Fruit fly (Drosophila melanogaster) whole organism, embryonic: ENCODE measurements around the gene CG42581.
A peak's percentile ranks its signal among the peaks of the same experiment; 100 is the strongest.

Experiments used
- Antp ChIP-seq: fragments of 200-800 bp; sonication (Bioruptor generic); optimal IDR thresholded peaks from 3 replicates; lab custom pipeline; 2016; ENCODE audit warnings: missing biosample characterization, missing genetic modification characterization
- Atf-2 ChIP-seq: fragments of 200-800 bp; sonication (Bioruptor generic); optimal IDR thresholded peaks from 2 replicates; lab custom pipeline; 2016; ENCODE audit warnings: missing biosample characterization, missing genetic modification characterization
- CG10959 ChIP-seq: fragments of 200-800 bp; sonication (Bioruptor generic); IDR thresholded peaks from 2 replicates; pipeline ENCODE4 v1.3.6; 2022; ENCODE audit warnings: missing biosample characterization, missing genetic modification characterization
- CG11085 ChIP-seq: fragments of 200-800 bp; sonication (Bioruptor generic); IDR thresholded peaks from 2 replicates; pipeline ENCODE4 v1.3.6; 2022; ENCODE audit warnings: missing biosample characterization, missing genetic modification characterization
- CG11456 ChIP-seq: fragments of 200-800 bp; sonication (Bioruptor generic); IDR thresholded peaks from 3 replicates; pipeline ENCODE4 v1.3.6; 2022; ENCODE audit warnings: missing biosample characterization, missing genetic modification characterization
- CG14014 ChIP-seq: fragments of 200-800 bp; sonication (Bioruptor generic); IDR thresholded peaks from 2 replicates; pipeline ENCODE4 v1.3.6; 2022; ENCODE audit warnings: missing biosample characterization, missing genetic modification characterization
- CG1529 ChIP-seq: fragments of 200-800 bp; sonication (Bioruptor generic); optimal IDR thresholded peaks from 3 replicates; lab custom pipeline; 2018; ENCODE audit warnings: missing biosample characterization, missing genetic modification characterization
- CG1647 ChIP-seq: fragments of 200-800 bp; sonication (Bioruptor generic); optimal IDR thresholded peaks from 3 replicates; lab custom pipeline; 2016; ENCODE audit warnings: missing biosample characterization, missing genetic modification characterization
- CG18619 ChIP-seq: fragments of 200-800 bp; sonication (Bioruptor generic); optimal IDR thresholded peaks from 3 replicates; lab custom pipeline; 2017; ENCODE audit warnings: missing biosample characterization, mild to moderate bottlenecking, missing genetic modification characterization
- CG2116 ChIP-seq: fragments of 200-800 bp; sonication (Bioruptor generic); optimal IDR thresholded peaks from 3 replicates; lab custom pipeline; 2018; ENCODE audit warnings: missing biosample characterization, mild to moderate bottlenecking, missing genetic modification characterization
- CG2875 ChIP-seq: fragments of 200-800 bp; sonication (Bioruptor generic); optimal IDR thresholded peaks from 2 replicates; lab custom pipeline; 2017; ENCODE audit warnings: missing biosample characterization, mild to moderate bottlenecking, missing genetic modification characterization, missing genetic modification reagents
- CG3163 ChIP-seq: fragments of 200-800 bp; sonication (Bioruptor generic); optimal IDR thresholded peaks from 3 replicates; lab custom pipeline; 2016; ENCODE audit warnings: missing biosample characterization, missing genetic modification characterization
- CG3407 ChIP-seq: fragments of 200-800 bp; sonication (Bioruptor generic); optimal IDR thresholded peaks from 2 replicates; lab custom pipeline; 2018; ENCODE audit warnings: missing biosample characterization, mild to moderate bottlenecking, missing genetic modification characterization
- CG6654 ChIP-seq: fragments of 200-800 bp; sonication (Bioruptor generic); optimal IDR thresholded peaks from 2 replicates; lab custom pipeline; 2017; ENCODE audit warnings: missing biosample characterization, mild to moderate bottlenecking, missing genetic modification characterization
- CG7556 ChIP-seq: fragments of 200-800 bp; sonication (Bioruptor generic); optimal IDR thresholded peaks from 2 replicates; lab custom pipeline; 2017; ENCODE audit warnings: missing biosample characterization, mild to moderate bottlenecking, missing genetic modification characterization
- CG9727 ChIP-seq: fragments of 200-800 bp; sonication (Bioruptor generic); optimal IDR thresholded peaks from 3 replicates; lab custom pipeline; 2017; ENCODE audit warnings: missing biosample characterization, mild to moderate bottlenecking, missing genetic modification characterization
- Camta ChIP-seq: fragments of 200-800 bp; sonication (Bioruptor generic); optimal IDR thresholded peaks from 2 replicates; lab custom pipeline; 2016; ENCODE audit warnings: missing biosample characterization, missing genetic modification characterization
- Deaf1 ChIP-seq: fragments of 200-800 bp; optimal IDR thresholded peaks from 3 replicates; lab custom pipeline; 2019; ENCODE audit warnings: missing biosample characterization, mild to moderate bottlenecking, missing genetic modification characterization, moderate library complexity
- E2f1 ChIP-seq: fragments of 200-800 bp; sonication (Bioruptor generic); IDR thresholded peaks from 2 replicates; pipeline ENCODE4 v1.3.6; 2022; ENCODE audit warnings: missing biosample characterization, missing genetic modification characterization
- Gug ChIP-seq: fragments of 200-800 bp; sonication (Bioruptor generic); IDR thresholded peaks from 4 replicates; pipeline ENCODE4 v1.3.6; 2022; ENCODE audit warnings: missing biosample characterization, missing genetic modification characterization
- Hr78 ChIP-seq, 2 experiments: fragments of 200-800 bp in 1 of 2; fragments of >200 bp in 1 of 2; sonication (Bioruptor generic) in 1 of 2; optimal IDR thresholded peaks; 2 replicates each; lab custom pipeline; 2017 to 2019; ENCODE audit warnings: missing biosample characterization in 2 of 2, missing genetic modification characterization in 2 of 2, mild to moderate bottlenecking in 1 of 2, moderate library complexity in 1 of 2
- PHDP ChIP-seq: fragments of 200-800 bp; sonication (Bioruptor generic); optimal IDR thresholded peaks from 3 replicates; lab custom pipeline; 2018; ENCODE audit warnings: missing biosample characterization, mild to moderate bottlenecking, missing genetic modification characterization, moderate library complexity
- Trl ChIP-seq, 3 experiments: fragments of >200 bp in 2 of 3; fragments of 200-800 bp in 1 of 3; sonication (Bioruptor generic) in 1 of 3; optimal IDR thresholded peaks; 2 replicates in 1 of 3; 3 replicates in 2 of 3; lab custom pipeline; 2016 to 2017; ENCODE audit warnings: missing biosample characterization in 1 of 3, missing genetic modification characterization in 1 of 3
- abd-A ChIP-seq: fragments of 200-800 bp; sonication (Bioruptor generic); optimal IDR thresholded peaks from 3 replicates; lab custom pipeline; 2019; ENCODE audit warnings: missing biosample characterization, mild to moderate bottlenecking, missing genetic modification characterization, moderate library complexity
- amos ChIP-seq: fragments of 200-800 bp; sonication (Bioruptor generic); IDR thresholded peaks from 2 replicates; pipeline ENCODE4 v1.3.6; 2022; ENCODE audit warnings: missing biosample characterization, missing genetic modification characterization; ENCODE audit not compliant: partially characterized antibody
- ara ChIP-seq: fragments of 200-800 bp; sonication (Bioruptor generic); IDR thresholded peaks from 2 replicates; pipeline ENCODE4 v1.3.6; 2022; ENCODE audit warnings: missing biosample characterization, missing genetic modification characterization
- az2 ChIP-seq: fragments of 200-800 bp; sonication (Bioruptor generic); optimal IDR thresholded peaks from 3 replicates; lab custom pipeline; 2016; ENCODE audit warnings: missing biosample characterization, missing genetic modification characterization
- bcd ChIP-seq: fragments of 200-800 bp; sonication (Bioruptor generic); optimal IDR thresholded peaks from 2 replicates; lab custom pipeline; 2017; ENCODE audit warnings: missing biosample characterization, mild to moderate bottlenecking, missing genetic modification characterization
- bsh ChIP-seq, 2 experiments: fragments of 200-800 bp; sonication (Bioruptor generic); optimal IDR thresholded peaks; 2 replicates each; lab custom pipeline; 2017 to 2018; ENCODE audit warnings: mild to moderate bottlenecking in 2 of 2, missing biosample characterization in 2 of 2, missing genetic modification characterization in 2 of 2, moderate library complexity in 1 of 2
- caup ChIP-seq: fragments of 200-800 bp; sonication (Bioruptor generic); optimal IDR thresholded peaks from 3 replicates; lab custom pipeline; 2017; ENCODE audit warnings: missing biosample characterization, mild to moderate bottlenecking, missing genetic modification characterization, moderate library complexity; ENCODE audit not compliant: severe bottlenecking
- dysf ChIP-seq: fragments of 200-800 bp; sonication (Bioruptor generic); IDR thresholded peaks from 3 replicates; pipeline ENCODE4 v1.3.6; 2022; ENCODE audit warnings: missing biosample characterization, missing genetic modification characterization
- grn ChIP-seq: fragments of 200-800 bp; sonication (Bioruptor generic); optimal IDR thresholded peaks from 3 replicates; lab custom pipeline; 2017; ENCODE audit warnings: missing biosample characterization, missing genetic modification characterization
- jing ChIP-seq: fragments of 200-800 bp; sonication (Bioruptor generic); optimal IDR thresholded peaks from 2 replicates; lab custom pipeline; 2018; ENCODE audit warnings: missing biosample characterization, mild to moderate bottlenecking, missing genetic modification characterization
- lov ChIP-seq, 2 experiments: fragments of 200-800 bp in 1 of 2; fragments of >200 bp in 1 of 2; sonication (Bioruptor generic) in 1 of 2; IDR thresholded peaks in 1 of 2; optimal IDR thresholded peaks in 1 of 2; 2 replicates in 1 of 2; 3 replicates in 1 of 2; pipeline versions ENCODE4 v1.3.6 to Lab custom; 2017 to 2022; ENCODE audit warnings: missing biosample characterization in 1 of 2, missing genetic modification characterization in 1 of 2
- mam ChIP-seq: fragments of 200-800 bp; sonication (Bioruptor generic); optimal IDR thresholded peaks from 3 replicates; lab custom pipeline; 2016; ENCODE audit warnings: missing biosample characterization, missing genetic modification characterization
- org-1 ChIP-seq: fragments of 200-800 bp; sonication (Bioruptor generic); optimal IDR thresholded peaks from 2 replicates; lab custom pipeline; 2017; ENCODE audit warnings: missing biosample characterization, missing genetic modification characterization
- peb ChIP-seq: fragments of 200-800 bp; sonication (Bioruptor generic); IDR thresholded peaks from 2 replicates; pipeline ENCODE4 v1.3.6; 2022; ENCODE audit warnings: missing biosample characterization, missing genetic modification characterization
- phol ChIP-seq: fragments of 200-800 bp; sonication (Bioruptor generic); optimal IDR thresholded peaks from 3 replicates; lab custom pipeline; 2018; ENCODE audit warnings: missing biosample characterization, mild to moderate bottlenecking, missing genetic modification characterization, moderate library complexity
- pum ChIP-seq: fragments of 200-800 bp; sonication (Bioruptor generic); optimal IDR thresholded peaks from 2 replicates; lab custom pipeline; 2016; ENCODE audit warnings: missing biosample characterization, missing genetic modification characterization
- scrt ChIP-seq: fragments of 200-800 bp; sonication (Bioruptor generic); optimal IDR thresholded peaks from 2 replicates; lab custom pipeline; 2018; ENCODE audit warnings: missing biosample characterization, mild to moderate bottlenecking, missing genetic modification characterization, moderate library complexity
- stwl ChIP-seq: fragments of 200-800 bp; sonication (Bioruptor generic); optimal IDR thresholded peaks from 3 replicates; lab custom pipeline; 2018; ENCODE audit warnings: missing biosample characterization, mild to moderate bottlenecking, missing genetic modification characterization, moderate library complexity
- wek ChIP-seq: fragments of 200-800 bp; sonication (Bioruptor generic); optimal IDR thresholded peaks from 3 replicates; lab custom pipeline; 2018; ENCODE audit warnings: missing biosample characterization, mild to moderate bottlenecking, missing genetic modification characterization, moderate library complexity

The CG42581 gene

DNA sequence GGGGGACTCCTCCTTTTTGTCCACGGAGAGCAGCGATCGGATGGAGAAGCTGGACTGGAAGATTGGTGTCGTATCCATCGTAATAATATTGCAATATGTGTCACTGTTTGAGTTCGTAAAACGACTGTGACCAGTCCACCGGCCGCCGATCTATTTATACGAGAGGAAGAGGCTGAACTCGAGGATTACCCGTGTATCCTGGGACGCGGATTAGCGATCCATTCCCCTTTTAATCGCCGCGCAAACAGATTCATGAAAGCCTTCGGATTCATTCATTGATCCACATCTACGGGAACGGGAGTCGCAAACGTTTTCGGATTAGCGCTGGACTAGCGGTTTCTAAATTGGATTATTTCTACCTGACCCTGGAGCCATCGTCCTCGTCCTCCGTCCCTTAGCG lies 4.0 kb downstream of the CG42581 start, which contains the start of gene fd19B:
fd19B (minus strand) TSS at position 101 of the 400 bp plus-strand sequence.
- TF ChIP-seq Gug (GFP tag; lab: Robert Waterston, UW) = no peak
- TF ChIP-seq Atf-2 (GFP tag; lab: Kevin White, UChicago) = no peak
- no peak for TF ChIP-seq caup (GFP tag; lab: Kevin White, UChicago)
- TF ChIP-seq bsh (GFP tag; optimal IDR thresholded peaks at IDR 0.05; lab: Kevin White, UChicago) = no peak
- no peak for TF ChIP-seq phol (tag; lab: Kevin White, UChicago)
- TF ChIP-seq wek (GFP tag; lab: Kevin White, UChicago) = no peak
- no peak for TF ChIP-seq grn (GFP tag; lab: Kevin White, UChicago)
- no peak for TF ChIP-seq CG9727 (GFP tag; lab: Kevin White, UChicago)
- TF ChIP-seq pum = no peak
- TF ChIP-seq scrt (GFP tag; lab: Kevin White, UChicago) = no peak
- no peak for TF ChIP-seq lov (optimal IDR thresholded peaks at IDR 0.05; lab: Kevin White, UChicago)
- no peak for TF ChIP-seq lov (GFP tag; IDR thresholded peaks at IDR 0.05; lab: Robert Waterston, UW)
- no peak for TF ChIP-seq stwl (tag; lab: Kevin White, UChicago)
- TF ChIP-seq az2 (GFP tag; lab: Kevin White, UChicago) = no peak
- no peak for TF ChIP-seq CG1647 (GFP tag; lab: Kevin White, UChicago)
- TF ChIP-seq mam (GFP tag; lab: Kevin White, UChicago) = no peak
- TF ChIP-seq CG14014 = no peak
- TF ChIP-seq Camta (GFP tag; lab: Kevin White, UChicago) = no peak

dm6 chrX:20083762-20084161 lies 12.5 kb downstream of the CG42581 start:
- TF ChIP-seq PHDP (tag; lab: Kevin White, UChicago) = no peak
- no peak for TF ChIP-seq amos (GFP tag; lab: Robert Waterston, UW)
- TF ChIP-seq CG1529 (GFP tag; lab: Kevin White, UChicago) = no peak
- no peak for TF ChIP-seq jing (GFP tag; lab: Kevin White, UChicago)
- TF ChIP-seq CG2116 (GFP tag; lab: Kevin White, UChicago) = no peak
- no peak for TF ChIP-seq Hr78 (GFP tag; optimal IDR thresholded peaks at IDR 0.05; lab: Kevin White, UChicago)
- no peak for TF ChIP-seq CG11456
- TF ChIP-seq Deaf1 (tag; lab: Kevin White, UChicago) = peak; percentile 70
- TF ChIP-seq peb = no peak
- TF ChIP-seq Trl (optimal IDR thresholded peaks at IDR 0.05; lab: Kevin White, UChicago) = peak in 1 of 2 experiments; percentile 25
- no peak for TF ChIP-seq Trl (GFP tag; optimal IDR thresholded peaks at IDR 0.05; lab: Kevin White, UChicago)
- no peak for TF ChIP-seq CG10959 (GFP tag; lab: Robert Waterston, UW)
- no peak for TF ChIP-seq CG11085
- no peak for TF ChIP-seq CG3407 (GFP tag; lab: Kevin White, UChicago)
- TF ChIP-seq CG6654 (GFP tag; lab: Kevin White, UChicago) = no peak
- TF ChIP-seq abd-A (tag; lab: Kevin White, UChicago) = peak; percentile 14
- no peak for TF ChIP-seq org-1
- no peak for TF ChIP-seq Antp
- no peak for TF ChIP-seq E2f1
- TF ChIP-seq bcd (GFP tag; lab: Kevin White, UChicago) = no peak
- no peak for TF ChIP-seq CG2875
- peak; percentile 67 for TF ChIP-seq CG3163 (GFP tag; lab: Kevin White, UChicago)
- no peak for TF ChIP-seq dysf (GFP tag; lab: Robert Waterston, UW)
- TF ChIP-seq ara (GFP tag; lab: Robert Waterston, UW) = no peak
- TF ChIP-seq CG7556 = no peak
- no peak for TF ChIP-seq CG18619
